Worm (Caenorhabditis elegans) whole organism, young adult: ENCODE data around the gene lido-9.

ENCODE experiments used
- C06A6.2 ChIP-seq: fragments of 200-800 bp; sonication (Bioruptor generic); conservative IDR thresholded peaks from 2 replicates; pipeline ENCODE4 v1.3.6; 2022; ENCODE audit warnings: missing genetic modification characterization, missing compliant biosample characterization
- F23B12.7 ChIP-seq: sonication (generic microtip); optimal IDR thresholded peaks from 2 replicates; lab custom pipeline; 2017; ENCODE audit warnings: missing genetic modification characterization, mild to moderate bottlenecking, missing compliant biosample characterization, antibody characterized with exemption, moderate library complexity; ENCODE audit not compliant: insufficient read depth
- F33H1.4 ChIP-seq: fragments of 200-800 bp; sonication (Bioruptor generic); IDR thresholded peaks from 2 replicates; pipeline ENCODE4 v1.3.6; 2022; ENCODE audit warnings: missing genetic modification reagents, missing genetic modification characterization, missing compliant biosample characterization
- F57A8.1 ChIP-seq: fragments of 200-800 bp; sonication (Bioruptor generic); optimal IDR thresholded peaks from 2 replicates; lab custom pipeline; 2018; ENCODE audit warnings: mild to moderate bottlenecking, missing genetic modification characterization, moderate library complexity, missing compliant biosample characterization
- T07F8.4 ChIP-seq: sonication (generic microtip); optimal IDR thresholded peaks from 2 replicates; lab custom pipeline; 2016; ENCODE audit warnings: mild to moderate bottlenecking, missing genetic modification characterization, moderate library complexity, missing compliant biosample characterization
- T26A5.8 ChIP-seq: sonication (generic microtip); optimal IDR thresholded peaks from 2 replicates; lab custom pipeline; 2016; ENCODE audit warnings: missing genetic modification characterization, missing compliant biosample characterization
- Y53F4B.3 ChIP-seq: fragments of 200-800 bp; sonication (Bioruptor generic); IDR thresholded peaks from 2 replicates; pipeline ENCODE4 v1.3.6; 2022; ENCODE audit warnings: missing genetic modification reagents, missing genetic modification characterization, missing compliant biosample characterization
- Y79H2A.3 ChIP-seq: fragments of 200-800 bp; sonication (Bioruptor generic); conservative IDR thresholded peaks from 2 replicates; pipeline ENCODE4 v1.3.6; 2022; ENCODE audit warnings: missing genetic modification reagents, missing genetic modification characterization, missing compliant biosample characterization
- Y95B8A.8 ChIP-seq: fragments of 200-800 bp; sonication (Bioruptor generic); IDR thresholded peaks from 2 replicates; pipeline ENCODE4 v1.3.6; 2022; ENCODE audit warnings: missing genetic modification reagents, missing genetic modification characterization, missing compliant biosample characterization
- atf-7 ChIP-seq: sonication (generic microtip); optimal IDR thresholded peaks from 2 replicates; lab custom pipeline; 2017; ENCODE audit warnings: mild to moderate bottlenecking, missing genetic modification characterization, missing compliant biosample characterization
- athp-1 ChIP-seq: sonication (generic microtip); optimal IDR thresholded peaks from 2 replicates; lab custom pipeline; 2017; ENCODE audit warnings: mild to moderate bottlenecking, missing genetic modification characterization, missing compliant biosample characterization
- attf-3 ChIP-seq: fragments of 200-800 bp; sonication (Bioruptor generic); conservative IDR thresholded peaks from 2 replicates; pipeline ENCODE4 v1.3.6; 2022; ENCODE audit warnings: missing genetic modification reagents, missing genetic modification characterization, missing compliant biosample characterization
- attf-5 ChIP-seq: fragments of 200-800 bp; sonication (Bioruptor generic); optimal IDR thresholded peaks from 2 replicates; lab custom pipeline; 2018; ENCODE audit warnings: mild to moderate bottlenecking, missing genetic modification characterization, missing compliant biosample characterization
- attf-6 ChIP-seq: fragments of 200-800 bp; sonication (Bioruptor generic); IDR thresholded peaks from 2 replicates; pipeline ENCODE4 v1.3.6; 2022; ENCODE audit warnings: missing genetic modification reagents, missing genetic modification characterization, missing compliant biosample characterization
- bed-2 ChIP-seq: fragments of 200-800 bp; sonication (Bioruptor generic); IDR thresholded peaks from 2 replicates; pipeline ENCODE4 v1.3.6; 2022; ENCODE audit warnings: missing genetic modification reagents, missing genetic modification characterization, missing compliant biosample characterization
- ccch-3 ChIP-seq: fragments of 200-800 bp; sonication (Bioruptor generic); optimal IDR thresholded peaks from 2 replicates; lab custom pipeline; 2018; ENCODE audit warnings: mild to moderate bottlenecking, missing genetic modification characterization, missing compliant biosample characterization
- cebp-1 ChIP-seq, 2 experiments: fragments of 200-800 bp in 1 of 2; sonication (Bioruptor generic) in 1 of 2; sonication (generic microtip) in 1 of 2; IDR thresholded peaks in 1 of 2; optimal IDR thresholded peaks in 1 of 2; 2 replicates each; pipeline versions ENCODE4 v1.3.6 to Lab custom; 2017 to 2022; ENCODE audit warnings: missing compliant biosample characterization in 2 of 2, missing genetic modification characterization in 2 of 2, mild to moderate bottlenecking in 1 of 2, missing genetic modification reagents in 1 of 2, moderate library complexity in 1 of 2
- ceh-40 ChIP-seq: fragments of 200-800 bp; sonication (Bioruptor generic); IDR thresholded peaks from 2 replicates; pipeline ENCODE4 v1.3.6; 2022; ENCODE audit warnings: missing genetic modification characterization, missing compliant biosample characterization
- ceh-79 ChIP-seq: sonication (generic microtip); optimal IDR thresholded peaks from 2 replicates; lab custom pipeline; 2017; ENCODE audit warnings: mild to moderate bottlenecking, missing genetic modification characterization, missing compliant biosample characterization
- ceh-91 ChIP-seq: fragments of 200-800 bp; sonication (Bioruptor generic); IDR thresholded peaks from 2 replicates; pipeline ENCODE4 v1.3.6; 2022; ENCODE audit warnings: missing genetic modification reagents, missing genetic modification characterization, missing compliant biosample characterization
- chd-7 ChIP-seq: sonication (generic microtip); optimal IDR thresholded peaks from 2 replicates; lab custom pipeline; 2016; ENCODE audit warnings: mild to moderate bottlenecking, missing genetic modification characterization, moderate library complexity, missing compliant biosample characterization
- dpff-1 ChIP-seq: sonication (generic microtip); optimal IDR thresholded peaks from 2 replicates; lab custom pipeline; 2017; ENCODE audit warnings: mild to moderate bottlenecking, missing genetic modification characterization, missing compliant biosample characterization
- efl-1 ChIP-seq: fragments of 150-350 bp; optimal IDR thresholded peaks from 2 replicates; lab custom pipeline; 2014; ENCODE audit warnings: missing biosample characterization, missing genetic modification reagents, missing genetic modification characterization
- egl-18 ChIP-seq: fragments of 200-800 bp; sonication (Bioruptor generic); IDR thresholded peaks from 2 replicates; pipeline ENCODE4 v1.3.6; 2022; ENCODE audit warnings: missing genetic modification reagents, missing genetic modification characterization, missing compliant biosample characterization
- egl-44 ChIP-seq: fragments of 200-800 bp; sonication (Bioruptor generic); IDR thresholded peaks from 2 replicates; pipeline ENCODE4 v1.3.6; 2022; ENCODE audit warnings: missing genetic modification reagents, missing genetic modification characterization, missing compliant biosample characterization
- egrh-3 ChIP-seq: fragments of 200-800 bp; sonication (Bioruptor generic); IDR thresholded peaks from 2 replicates; pipeline ENCODE4 v1.3.6; 2022; ENCODE audit warnings: missing genetic modification reagents, missing genetic modification characterization, missing compliant biosample characterization
- him-1 ChIP-seq: sonication (generic microtip); optimal IDR thresholded peaks from 2 replicates; lab custom pipeline; 2016; ENCODE audit warnings: missing genotype, missing genetic modification reagents, missing genetic modification characterization, missing compliant biosample characterization
- hlh-12 ChIP-seq: sonication (generic microtip); optimal IDR thresholded peaks from 2 replicates; lab custom pipeline; 2016; ENCODE audit warnings: missing genetic modification characterization, missing compliant biosample characterization
- lag-1 ChIP-seq: fragments of 200-800 bp; sonication (Bioruptor generic); IDR thresholded peaks from 2 replicates; pipeline ENCODE4 v1.3.6; 2022; ENCODE audit warnings: missing genetic modification reagents, missing genetic modification characterization, missing compliant biosample characterization
- let-607 ChIP-seq, 2 experiments: fragments of 200-800 bp in 1 of 2; sonication (Bioruptor generic) in 1 of 2; sonication (generic microtip) in 1 of 2; optimal IDR thresholded peaks; 2 replicates each; lab custom pipeline; 2016 to 2018; ENCODE audit warnings: mild to moderate bottlenecking in 2 of 2, missing compliant biosample characterization in 2 of 2, missing genetic modification characterization in 2 of 2, moderate library complexity in 2 of 2, missing genotype in 1 of 2
- lin-54 ChIP-seq: fragments of 200-800 bp; sonication (Bioruptor generic); optimal IDR thresholded peaks from 2 replicates; lab custom pipeline; 2018; ENCODE audit warnings: mild to moderate bottlenecking, missing genetic modification characterization, missing compliant biosample characterization
- madf-10 ChIP-seq: sonication (generic microtip); optimal IDR thresholded peaks from 2 replicates; lab custom pipeline; 2016; ENCODE audit warnings: mild to moderate bottlenecking, missing genetic modification characterization, missing compliant biosample characterization
- mes-4 ChIP-seq: sonication (generic microtip); optimal IDR thresholded peaks from 2 replicates; lab custom pipeline; 2016; ENCODE audit warnings: missing genotype, missing genetic modification characterization, missing compliant biosample characterization
- nfya-1 ChIP-seq: sonication (generic microtip); optimal IDR thresholded peaks from 2 replicates; lab custom pipeline; 2017; ENCODE audit warnings: antibody characterized with exemption, missing compliant biosample characterization, missing genetic modification characterization, borderline replicate concordance; ENCODE audit not compliant: insufficient read depth
- nfya-2 ChIP-seq: fragments of 200-800 bp; sonication (Bioruptor generic); IDR thresholded peaks from 2 replicates; pipeline ENCODE4 v1.3.6; 2022; ENCODE audit warnings: missing genetic modification reagents, missing genetic modification characterization, missing compliant biosample characterization
- nfyb-1 ChIP-seq: fragments of 200-800 bp; sonication (Bioruptor generic); IDR thresholded peaks from 2 replicates; pipeline ENCODE4 v1.3.6; 2022; ENCODE audit warnings: missing genetic modification reagents, missing genetic modification characterization, missing compliant biosample characterization
- nhr-27 ChIP-seq: fragments of 200-800 bp; sonication (Bioruptor generic); optimal IDR thresholded peaks from 2 replicates; lab custom pipeline; 2018; ENCODE audit warnings: mild to moderate bottlenecking, missing genetic modification characterization, moderate library complexity, missing compliant biosample characterization
- repo-1 ChIP-seq: sonication (generic microtip); optimal IDR thresholded peaks from 2 replicates; lab custom pipeline; 2017; ENCODE audit warnings: mild to moderate bottlenecking, missing genetic modification characterization, missing compliant biosample characterization
- snpc-1.1 ChIP-seq: sonication (generic microtip); optimal IDR thresholded peaks from 2 replicates; lab custom pipeline; 2017; ENCODE audit warnings: missing genetic modification characterization, mild to moderate bottlenecking, missing compliant biosample characterization, antibody characterized with exemption, moderate library complexity, missing genotype, missing genetic modification reagents; ENCODE audit not compliant: insufficient read depth
- snpc-1.3 ChIP-seq: sonication (generic microtip); optimal IDR thresholded peaks from 2 replicates; lab custom pipeline; 2017; ENCODE audit warnings: missing genetic modification characterization, mild to moderate bottlenecking, missing compliant biosample characterization, antibody characterized with exemption, moderate library complexity, missing genotype, missing genetic modification reagents; ENCODE audit not compliant: insufficient read depth
- tbx-9 ChIP-seq: sonication (generic microtip); optimal IDR thresholded peaks from 2 replicates; lab custom pipeline; 2016; ENCODE audit warnings: borderline replicate concordance, missing genetic modification characterization, inconsistent platforms, missing compliant biosample characterization
- tlf-1 ChIP-seq: fragments of 200-800 bp; sonication (Bioruptor generic); optimal IDR thresholded peaks from 2 replicates; lab custom pipeline; 2018; ENCODE audit warnings: mild to moderate bottlenecking, missing genetic modification characterization, missing compliant biosample characterization
- unc-130 ChIP-seq: sonication (generic microtip); optimal IDR thresholded peaks from 2 replicates; lab custom pipeline; 2016; ENCODE audit warnings: missing genetic modification reagents, missing genetic modification characterization, missing compliant biosample characterization
- zim-3 ChIP-seq: sonication (generic microtip); optimal IDR thresholded peaks from 2 replicates; lab custom pipeline; 2017; ENCODE audit warnings: mild to moderate bottlenecking, missing genetic modification characterization, moderate library complexity, missing compliant biosample characterization
- ztf-18 ChIP-seq: sonication (generic microtip); optimal IDR thresholded peaks from 2 replicates; lab custom pipeline; 2016; ENCODE audit warnings: missing genotype, mild to moderate bottlenecking, missing genetic modification characterization, missing compliant biosample characterization
- ztf-28 ChIP-seq: fragments of 200-800 bp; sonication (Bioruptor generic); IDR thresholded peaks from 2 replicates; pipeline ENCODE4 v1.3.6; 2022; ENCODE audit warnings: missing genetic modification reagents, missing genetic modification characterization, missing compliant biosample characterization
- ztf-3 ChIP-seq: fragments of 200-800 bp; sonication (Bioruptor generic); optimal IDR thresholded peaks from 2 replicates; lab custom pipeline; 2018; ENCODE audit warnings: mild to moderate bottlenecking, missing genetic modification characterization, missing compliant biosample characterization

Gene lido-9

DNA sequence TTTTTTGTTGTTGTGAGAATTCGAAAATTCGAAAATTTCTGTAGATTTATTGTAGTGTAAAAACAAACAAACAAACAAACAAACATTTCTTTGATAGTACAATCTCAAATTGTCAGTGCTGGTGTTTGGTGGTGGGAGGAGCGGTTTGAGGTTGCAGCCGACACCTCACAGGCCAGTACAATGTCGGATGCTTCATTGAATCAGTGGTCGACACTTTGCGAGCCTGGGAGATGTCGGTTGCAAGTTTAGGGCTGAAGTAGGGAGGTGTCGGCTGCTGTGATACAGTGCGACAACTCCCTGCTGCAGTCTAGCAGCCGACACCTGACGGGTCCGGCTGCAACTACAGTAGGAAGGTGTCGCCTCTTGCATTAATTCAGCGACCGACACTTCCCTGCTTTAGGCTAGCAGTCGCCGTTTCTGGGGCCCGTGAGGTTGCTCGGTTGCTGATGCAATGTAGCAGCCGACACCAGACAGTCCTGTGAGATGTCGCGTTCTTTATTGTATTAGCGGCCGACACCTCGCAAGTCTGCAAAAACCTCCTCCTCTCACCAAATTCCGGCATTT lies 14.6 kb upstream of the lido-9 start:
- TF ChIP-seq Y79H2A.3 (no peak), mes-4 (tag; lab: Kevin White, UChicago) (no peak), nfyb-1 (GFP tag; lab: Robert Waterston, UW) (0 out of 2 replicates have a peak, but pooled peaks have one; percentile 45), ceh-79 (no peak), lag-1 (no peak), bed-2 (GFP tag; lab: Robert Waterston, UW) (no peak), F23B12.7 (tag; lab: Kevin White, UChicago) (no peak), tbx-9 (tag; lab: Kevin White, UChicago) (no peak), egl-44 (no peak), snpc-1.3 (tag; lab: Kevin White, UChicago) (no peak), dpff-1 (tag; lab: Kevin White, UChicago) (no peak), cebp-1 (GFP tag; IDR thresholded peaks at IDR 0.05; lab: Robert Waterston, UW) (0 out of 2 replicates have a peak, but pooled peaks have one; percentile 27), cebp-1 (tag; optimal IDR thresholded peaks at IDR 0.05; lab: Kevin White, UChicago) (peak; percentile 36), T07F8.4 (tag; lab: Kevin White, UChicago) (no peak), nhr-27 (tag; lab: Kevin White, UChicago) (no peak), C06A6.2 (GFP tag; lab: Robert Waterston, UW) (no peak), nfya-1 (tag; lab: Kevin White, UChicago) (no peak), T26A5.8 (tag; lab: Kevin White, UChicago) (no peak), Y95B8A.8 (no peak; the same call in 1 of the 2 replicates), tlf-1 (GFP tag; lab: Kevin White, UChicago) (no peak), ztf-28 (GFP tag; lab: Robert Waterston, UW) (0 out of 2 replicates have a peak, but pooled peaks have one; percentile 5), chd-7 (tag; lab: Kevin White, UChicago) (no peak), athp-1 (tag; lab: Kevin White, UChicago) (no peak), ccch-3 (GFP tag; lab: Kevin White, UChicago) (no peak), repo-1 (tag; lab: Kevin White, UChicago) (no peak), him-1 (no peak), Y53F4B.3 (GFP tag; lab: Robert Waterston, UW) (no peak), madf-10 (tag; lab: Kevin White, UChicago) (no peak), ceh-40 (GFP tag; lab: Robert Waterston, UW) (no peak), F33H1.4 (GFP tag; lab: Robert Waterston, UW) (no peak), atf-7 (tag; lab: Kevin White, UChicago) (no peak), egl-18 (no peak), zim-3 (tag; lab: Kevin White, UChicago) (peak; percentile 28), let-607 (tag; optimal IDR thresholded peaks at IDR 0.05; lab: Kevin White, UChicago) (no peak), F57A8.1 (GFP tag; lab: Kevin White, UChicago) (no peak), attf-3 (GFP tag; lab: Robert Waterston, UW) (no peak), ztf-18 (no peak), snpc-1.1 (tag; lab: Kevin White, UChicago) (no peak), unc-130 (GFP tag; lab: Kevin White, UChicago) (no peak), nfya-2 (GFP tag; lab: Robert Waterston, UW) (no peak), lin-54 (GFP tag; lab: Kevin White, UChicago) (no peak), ztf-3 (no peak), hlh-12 (tag; lab: Kevin White, UChicago) (no peak), attf-6 (GFP tag; lab: Robert Waterston, UW) (no peak), ceh-91 (GFP tag; lab: Robert Waterston, UW) (no peak), egrh-3 (GFP tag; lab: Robert Waterston, UW) (peak; percentile 61; the same call in 1 of the 2 replicates), efl-1 (GFP tag; lab: Kevin White, UChicago) (no peak), attf-5 (GFP tag; lab: Kevin White, UChicago) (no peak)
